Fruit fly (Drosophila melanogaster) whole organism, embryonic: Measurements from ENCODE around the gene CG7016.

Experiments used
- B-H2 ChIP-seq: fragments of 200-800 bp; sonication (Bioruptor generic); optimal IDR thresholded peaks from 2 replicates; lab custom pipeline; 2018; ENCODE audit warnings: missing biosample characterization, mild to moderate bottlenecking, missing genetic modification characterization
- CG12071 ChIP-seq: fragments of 200-800 bp; sonication (Bioruptor generic); optimal IDR thresholded peaks from 3 replicates; lab custom pipeline; 2018; ENCODE audit warnings: missing biosample characterization, mild to moderate bottlenecking, missing genetic modification characterization
- CG12219 ChIP-seq: fragments of 200-800 bp; sonication (Bioruptor generic); optimal IDR thresholded peaks from 3 replicates; lab custom pipeline; 2018; ENCODE audit warnings: missing biosample characterization, mild to moderate bottlenecking, missing genetic modification characterization
- CG15479 ChIP-seq: fragments of 200-800 bp; sonication (Bioruptor generic); optimal IDR thresholded peaks from 3 replicates; lab custom pipeline; 2019; ENCODE audit warnings: missing biosample characterization, mild to moderate bottlenecking, missing genetic modification characterization, moderate library complexity
- CG16815 ChIP-seq: fragments of 200-800 bp; sonication (Bioruptor generic); optimal IDR thresholded peaks from 3 replicates; lab custom pipeline; 2017; ENCODE audit warnings: missing biosample characterization, mild to moderate bottlenecking, missing genetic modification characterization
- CG17568 ChIP-seq: fragments of 200-800 bp; sonication (Bioruptor generic); optimal IDR thresholded peaks from 2 replicates; lab custom pipeline; 2018; ENCODE audit warnings: missing biosample characterization, mild to moderate bottlenecking, missing genetic modification characterization, moderate library complexity
- CG2678 ChIP-seq: fragments of 200-800 bp; sonication (Bioruptor generic); optimal IDR thresholded peaks from 3 replicates; lab custom pipeline; 2019; ENCODE audit warnings: missing biosample characterization, mild to moderate bottlenecking, missing genetic modification characterization, moderate library complexity
- CG4328 ChIP-seq: fragments of 200-800 bp; sonication (Bioruptor generic); optimal IDR thresholded peaks from 3 replicates; lab custom pipeline; 2017; ENCODE audit warnings: missing biosample characterization, missing genetic modification reagents, missing genetic modification characterization
- CG4617 ChIP-seq: fragments of 200-800 bp; sonication (Bioruptor generic); optimal IDR thresholded peaks from 3 replicates; lab custom pipeline; 2016; ENCODE audit warnings: missing biosample characterization, missing genetic modification characterization, borderline replicate concordance
- CG4854 ChIP-seq: fragments of 200-800 bp; sonication (Bioruptor generic); optimal IDR thresholded peaks from 2 replicates; lab custom pipeline; 2016; ENCODE audit warnings: missing biosample characterization, missing genetic modification characterization, inconsistent platforms
- CG5180 ChIP-seq: fragments of 200-800 bp; sonication (Bioruptor generic); optimal IDR thresholded peaks from 3 replicates; lab custom pipeline; 2017; ENCODE audit warnings: missing biosample characterization, missing genetic modification characterization, mild to moderate bottlenecking, moderate library complexity, missing genetic modification reagents
- CG5245 ChIP-seq: fragments of 200-800 bp; sonication (Bioruptor generic); optimal IDR thresholded peaks from 3 replicates; lab custom pipeline; 2016; ENCODE audit warnings: missing biosample characterization, missing genetic modification characterization
- CG6813 ChIP-seq: fragments of 200-800 bp; sonication (Bioruptor generic); optimal IDR thresholded peaks from 2 replicates; lab custom pipeline; 2017; ENCODE audit warnings: missing biosample characterization, missing genetic modification characterization, mild to moderate bottlenecking, moderate library complexity, missing genetic modification reagents
- CG7357 ChIP-seq: fragments of 200-800 bp; sonication (Bioruptor generic); IDR thresholded peaks from 3 replicates; pipeline ENCODE4 v1.3.6; 2022; ENCODE audit warnings: missing biosample characterization, missing genetic modification characterization
- CG7745 ChIP-seq: fragments of 200-800 bp; sonication (Bioruptor generic); optimal IDR thresholded peaks from 2 replicates; lab custom pipeline; 2018; ENCODE audit warnings: missing biosample characterization, mild to moderate bottlenecking, missing genetic modification characterization, moderate library complexity
- CG8089 ChIP-seq: fragments of 200-800 bp; sonication (Bioruptor generic); optimal IDR thresholded peaks from 3 replicates; lab custom pipeline; 2016; ENCODE audit warnings: missing biosample characterization, missing genetic modification characterization
- CG9797 ChIP-seq: fragments of 200-800 bp; sonication (Bioruptor generic); optimal IDR thresholded peaks from 3 replicates; lab custom pipeline; 2018; ENCODE audit warnings: missing biosample characterization, mild to moderate bottlenecking, missing genetic modification characterization
- Gug ChIP-seq: fragments of 200-800 bp; sonication (Bioruptor generic); IDR thresholded peaks from 4 replicates; pipeline ENCODE4 v1.3.6; 2022; ENCODE audit warnings: missing biosample characterization, missing genetic modification characterization
- H15 ChIP-seq: fragments of 200-800 bp; sonication (Bioruptor generic); IDR thresholded peaks from 3 replicates; pipeline ENCODE4 v1.3.6; 2022; ENCODE audit warnings: missing biosample characterization, missing genetic modification characterization
- H2.0 ChIP-seq: fragments of 200-800 bp; sonication (Bioruptor generic); IDR thresholded peaks from 2 replicates; pipeline ENCODE4 v1.3.6; 2022; ENCODE audit warnings: missing biosample characterization, missing genetic modification characterization
- HLH4C ChIP-seq: fragments of 200-800 bp; sonication (Bioruptor generic); IDR thresholded peaks from 3 replicates; pipeline ENCODE4 v1.3.6; 2022; ENCODE audit warnings: missing biosample characterization, missing genetic modification characterization; ENCODE audit not compliant: partially characterized antibody
- Hsf ChIP-seq: fragments of 200-800 bp; sonication (Bioruptor generic); optimal IDR thresholded peaks from 3 replicates; lab custom pipeline; 2016; ENCODE audit warnings: missing biosample characterization, missing genetic modification characterization
- Max ChIP-seq: fragments of 200-800 bp; sonication (Bioruptor generic); optimal IDR thresholded peaks from 2 replicates; lab custom pipeline; 2016; ENCODE audit warnings: missing biosample characterization, mild to moderate bottlenecking, missing genetic modification characterization
- NK7.1 ChIP-seq: fragments of 200-800 bp; sonication (Bioruptor generic); optimal IDR thresholded peaks from 3 replicates; lab custom pipeline; 2016; ENCODE audit warnings: missing biosample characterization, missing genetic modification characterization
- Pdp1 ChIP-seq, 2 experiments: fragments of 200-800 bp; sonication (Bioruptor generic); optimal IDR thresholded peaks; 3 replicates each; lab custom pipeline; 2016; ENCODE audit warnings: missing biosample characterization in 2 of 2, missing genetic modification characterization in 2 of 2, mild to moderate bottlenecking in 1 of 2, moderate library complexity in 1 of 2
- Rfx ChIP-seq: fragments of 200-800 bp; sonication (Bioruptor generic); IDR thresholded peaks from 2 replicates; pipeline ENCODE4 v1.3.6; 2022; ENCODE audit warnings: missing biosample characterization, missing genetic modification characterization
- Sry-β ChIP-seq: fragments of 200-800 bp; sonication (Bioruptor generic); optimal IDR thresholded peaks from 2 replicates; lab custom pipeline; 2018; ENCODE audit warnings: missing biosample characterization, mild to moderate bottlenecking, missing genetic modification characterization, moderate library complexity
- Usf ChIP-seq: fragments of 200-800 bp; sonication (Bioruptor generic); optimal IDR thresholded peaks from 2 replicates; lab custom pipeline; 2017; ENCODE audit warnings: missing genotype, missing biosample characterization, missing genetic modification characterization
- ap ChIP-seq: fragments of 200-800 bp; sonication (Bioruptor generic); IDR thresholded peaks from 2 replicates; pipeline ENCODE4 v1.3.6; 2022; ENCODE audit warnings: missing biosample characterization, missing genetic modification characterization
- ase ChIP-seq: fragments of 200-800 bp; sonication (Bioruptor generic); IDR thresholded peaks from 3 replicates; pipeline ENCODE4 v1.3.6; 2022; ENCODE audit warnings: missing biosample characterization, missing genetic modification characterization
- bbx ChIP-seq: fragments of 200-800 bp; sonication (Bioruptor generic); IDR thresholded peaks from 2 replicates; pipeline ENCODE4 v1.3.6; 2022; ENCODE audit warnings: missing biosample characterization, missing genetic modification characterization; ENCODE audit not compliant: partially characterized antibody
- bcd ChIP-seq: fragments of 200-800 bp; sonication (Bioruptor generic); optimal IDR thresholded peaks from 2 replicates; lab custom pipeline; 2017; ENCODE audit warnings: missing biosample characterization, mild to moderate bottlenecking, missing genetic modification characterization
- bsh ChIP-seq, 2 experiments: fragments of 200-800 bp; sonication (Bioruptor generic); optimal IDR thresholded peaks; 2 replicates each; lab custom pipeline; 2017 to 2018; ENCODE audit warnings: mild to moderate bottlenecking in 2 of 2, missing biosample characterization in 2 of 2, missing genetic modification characterization in 2 of 2, moderate library complexity in 1 of 2
- cwo ChIP-seq: fragments of 200-800 bp; sonication (Bioruptor generic); optimal IDR thresholded peaks from 3 replicates; lab custom pipeline; 2017; ENCODE audit warnings: missing biosample characterization, missing genetic modification characterization, mild to moderate bottlenecking, moderate library complexity, missing genetic modification reagents
- dati ChIP-seq: fragments of 200-800 bp; sonication (Bioruptor generic); IDR thresholded peaks from 2 replicates; pipeline ENCODE4 v1.3.6; 2022; ENCODE audit warnings: missing biosample characterization, missing genetic modification characterization
- emc ChIP-seq: fragments of 200-800 bp; sonication (Bioruptor generic); optimal IDR thresholded peaks from 2 replicates; lab custom pipeline; 2016; ENCODE audit warnings: missing biosample characterization, missing genetic modification characterization
- esg ChIP-seq: fragments of 200-800 bp; sonication (Bioruptor generic); conservative IDR thresholded peaks from 2 replicates; pipeline ENCODE4 v1.3.6; 2022; ENCODE audit warnings: missing biosample characterization, missing genetic modification characterization
- ewg ChIP-seq: fragments of 200-800 bp; sonication (Bioruptor generic); optimal IDR thresholded peaks from 3 replicates; lab custom pipeline; 2017; ENCODE audit warnings: mild to moderate bottlenecking, missing biosample characterization, missing genetic modification reagents, missing genetic modification characterization
- gfzf ChIP-seq: fragments of 200-800 bp; sonication (Bioruptor generic); optimal IDR thresholded peaks from 2 replicates; lab custom pipeline; 2016; ENCODE audit warnings: missing biosample characterization, mild to moderate bottlenecking, missing genetic modification characterization, moderate library complexity
- hb ChIP-seq: fragments of 200-800 bp; sonication (Bioruptor generic); IDR thresholded peaks from 3 replicates; pipeline ENCODE4 v1.3.6; 2022; ENCODE audit warnings: missing biosample characterization, missing genetic modification characterization; ENCODE audit not compliant: partially characterized antibody
- mam ChIP-seq: fragments of 200-800 bp; sonication (Bioruptor generic); optimal IDR thresholded peaks from 3 replicates; lab custom pipeline; 2016; ENCODE audit warnings: missing biosample characterization, missing genetic modification characterization
- nom ChIP-seq: fragments of 200-800 bp; sonication (Bioruptor generic); optimal IDR thresholded peaks from 2 replicates; lab custom pipeline; 2017; ENCODE audit warnings: missing biosample characterization, missing genetic modification characterization, mild to moderate bottlenecking, moderate library complexity, missing genetic modification reagents
- phol ChIP-seq: fragments of 200-800 bp; sonication (Bioruptor generic); optimal IDR thresholded peaks from 3 replicates; lab custom pipeline; 2018; ENCODE audit warnings: missing biosample characterization, mild to moderate bottlenecking, missing genetic modification characterization, moderate library complexity
- pita ChIP-seq: fragments of 200-800 bp; sonication (Bioruptor generic); optimal IDR thresholded peaks from 2 replicates; lab custom pipeline; 2017; ENCODE audit warnings: missing biosample characterization, mild to moderate bottlenecking, missing genetic modification characterization
- pros ChIP-seq: fragments of 200-800 bp; sonication (Bioruptor generic); optimal IDR thresholded peaks from 3 replicates; lab custom pipeline; 2019; ENCODE audit warnings: missing biosample characterization, mild to moderate bottlenecking, missing genetic modification characterization, moderate library complexity
- scrt ChIP-seq: fragments of 200-800 bp; sonication (Bioruptor generic); optimal IDR thresholded peaks from 2 replicates; lab custom pipeline; 2018; ENCODE audit warnings: missing biosample characterization, mild to moderate bottlenecking, missing genetic modification characterization, moderate library complexity
- slbo ChIP-seq: fragments of 200-800 bp; sonication (Bioruptor generic); IDR thresholded peaks from 2 replicates; pipeline ENCODE4 v1.3.6; 2022; ENCODE audit warnings: missing biosample characterization, missing genetic modification characterization
- tll ChIP-seq, 2 experiments: fragments of 200-800 bp in 1 of 2; fragments of >200 bp in 1 of 2; sonication (Bioruptor generic) in 1 of 2; optimal IDR thresholded peaks; 2 replicates each; lab custom pipeline; 2017 to 2019; ENCODE audit warnings: missing biosample characterization in 2 of 2, missing genetic modification characterization in 2 of 2, mild to moderate bottlenecking in 1 of 2, moderate library complexity in 1 of 2
- toy ChIP-seq: fragments of 200-800 bp; sonication (Bioruptor generic); IDR thresholded peaks from 2 replicates; pipeline ENCODE4 v1.3.6; 2022; ENCODE audit warnings: missing biosample characterization, missing genetic modification characterization
- zen ChIP-seq: fragments of 200-800 bp; sonication (Bioruptor generic); optimal IDR thresholded peaks from 3 replicates; lab custom pipeline; 2018; ENCODE audit warnings: missing biosample characterization, mild to moderate bottlenecking, missing genetic modification characterization, moderate library complexity

The CG7016 gene

DNA sequence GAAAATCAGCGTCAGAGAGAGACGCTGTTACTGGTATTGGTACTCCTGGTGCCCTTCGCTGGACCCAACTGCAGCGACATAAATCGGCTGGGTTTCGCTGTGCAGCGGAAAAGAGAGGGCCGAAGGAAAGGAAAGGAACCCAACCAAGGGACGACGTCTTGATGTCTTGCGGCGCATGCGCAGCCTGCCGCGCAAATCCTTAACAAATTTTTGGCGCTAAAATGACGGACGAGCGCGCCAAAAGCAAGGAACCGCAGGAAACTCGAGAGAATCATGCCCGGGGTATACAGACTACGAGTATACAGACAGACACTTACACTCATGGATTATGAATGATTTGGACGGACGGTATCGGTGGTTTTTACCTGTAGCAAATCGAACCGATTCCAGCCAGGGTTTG, 4.2 kb downstream of the CG7016 start:
- TF ChIP-seq Hsf (GFP tag; lab: Kevin White, UChicago) (no peak), CG17568 (GFP tag; lab: Kevin White, UChicago) (no peak), toy (no peak), CG2678 (no peak), CG6813 (GFP tag; lab: Kevin White, UChicago) (no peak), CG16815 (GFP tag; lab: Kevin White, UChicago) (no peak), pros (peak; percentile 65), CG15479 (GFP tag; lab: Kevin White, UChicago) (peak; percentile 92), CG5180 (GFP tag; lab: Kevin White, UChicago) (no peak), zen (tag; lab: Kevin White, UChicago) (peak; percentile 20), cwo (no peak), ase (no peak), H15 (0 out of 3 replicates have a peak, but pooled peaks have one; percentile 11), bcd (GFP tag; lab: Kevin White, UChicago) (no peak), nom (no peak), mam (no peak), B-H2 (no peak), CG7745 (tag; lab: Kevin White, UChicago) (no peak), CG5245 (GFP tag; lab: Kevin White, UChicago) (no peak), Sry-β (GFP tag; lab: Kevin White, UChicago) (no peak), HLH4C (no peak), pita (GFP tag; lab: Kevin White, UChicago) (no peak), Gug (GFP tag; lab: Robert Waterston, UW) (no peak), CG4328 (GFP tag; lab: Kevin White, UChicago) (no peak), CG8089 (GFP tag; lab: Kevin White, UChicago) (no peak), CG12071 (GFP tag; lab: Kevin White, UChicago) (no peak), bbx (GFP tag; lab: Robert Waterston, UW) (no peak), Usf (GFP tag; lab: Kevin White, UChicago) (no peak), scrt (GFP tag; lab: Kevin White, UChicago) (no peak), gfzf (GFP tag; lab: Kevin White, UChicago) (no peak), Max (GFP tag; lab: Kevin White, UChicago) (no peak), ap (GFP tag; lab: Robert Waterston, UW) (no peak), hb (GFP tag; lab: Robert Waterston, UW) (no peak), Rfx (no peak), CG4854 (GFP tag; lab: Kevin White, UChicago) (no peak), tll (GFP tag; optimal IDR thresholded peaks at IDR 0.05; lab: Kevin White, UChicago) (peak in 1 of 2 experiments; percentile 60), emc (no peak), phol (tag; lab: Kevin White, UChicago) (no peak), esg (GFP tag; lab: Robert Waterston, UW) (no peak), slbo (GFP tag; lab: Robert Waterston, UW) (no peak), CG12219 (GFP tag; lab: Kevin White, UChicago) (no peak), NK7.1 (GFP tag; lab: Kevin White, UChicago) (no peak), H2.0 (GFP tag; lab: Robert Waterston, UW) (no peak), bsh (GFP tag; optimal IDR thresholded peaks at IDR 0.05; lab: Kevin White, UChicago) (no peak), dati (GFP tag; lab: Robert Waterston, UW) (no peak), CG4617 (no peak), CG7357 (no peak), Pdp1 (GFP tag; optimal IDR thresholded peaks at IDR 0.05; lab: Kevin White, UChicago) (no peak), CG9797 (no peak), ewg (GFP tag; lab: Kevin White, UChicago) (peak; percentile 38)
